Fruit fly (Drosophila melanogaster): ENCODE data around the gene CG42613.

CG42613 gene

DNA sequence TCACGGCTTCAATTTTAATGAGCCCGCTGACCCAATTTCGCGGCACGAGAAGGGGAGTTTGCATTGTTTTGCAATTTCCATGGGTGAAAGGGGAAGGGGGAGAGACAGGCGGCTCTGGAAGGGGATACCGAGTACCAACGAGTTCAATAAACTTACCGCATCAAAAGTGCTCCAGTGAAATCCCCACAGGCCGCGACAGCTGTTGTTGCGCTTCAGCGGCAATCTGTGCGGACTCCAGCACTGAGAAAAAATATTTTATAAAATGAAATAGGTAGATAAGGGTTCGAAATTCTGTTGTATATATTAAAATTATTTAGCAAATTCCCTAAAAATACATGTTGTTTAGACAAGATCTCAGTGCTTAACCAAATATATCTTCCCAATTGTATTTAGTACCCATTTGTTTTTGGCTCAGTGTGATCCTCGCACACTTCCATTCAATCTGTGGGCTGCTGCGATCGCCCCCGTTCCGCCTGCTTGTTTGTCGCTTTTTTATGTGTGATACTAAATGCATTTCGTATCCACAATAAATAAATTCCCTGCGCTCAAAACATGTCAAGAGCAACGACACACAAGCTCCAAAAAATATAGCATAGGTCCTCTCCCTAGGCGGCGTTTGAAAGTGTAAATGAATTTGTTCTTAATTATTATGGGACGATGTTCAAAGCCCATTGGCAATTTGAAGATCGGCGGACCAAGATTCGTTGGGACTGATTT, 66.7 kb downstream of the CG42613 start (continued):
- TF ChIP-seq kay (GFP tag; optimal IDR thresholded peaks at IDR 0.05) (peak; percentile 27), sna (GFP tag; IDR thresholded peaks at IDR 0.05; ENCODE audit: partially characterized antibody) (no peak), oc (tag; optimal IDR thresholded peaks at IDR 0.05) (peak; percentile 83), CG16815 (GFP tag; optimal IDR thresholded peaks at IDR 0.05) (peak; percentile 53), CG14667 (GFP tag; IDR thresholded peaks at IDR 0.05) (peak; percentile 56; the same call in 1 of the 2 replicates), pzg (GFP tag; optimal IDR thresholded peaks at IDR 0.05) (no peak), lab (GFP tag; optimal IDR thresholded peaks at IDR 0.05) (peak; percentile 75), CTCF (GFP tag; optimal IDR thresholded peaks at IDR 0.05) (no peak), nerfin-1 (tag; optimal IDR thresholded peaks at IDR 0.05) (peak; percentile 80), CG17829 (tag; optimal IDR thresholded peaks at IDR 0.05) (peak; percentile 86), CG11247 (GFP tag; IDR thresholded peaks at IDR 0.05) (no peak), NK7.1 (GFP tag; optimal IDR thresholded peaks at IDR 0.05) (peak; percentile 56), trem (tag; optimal IDR thresholded peaks at IDR 0.05) (peak; percentile 61), onecut (GFP tag; IDR thresholded peaks at IDR 0.05) (peak; percentile 67), Hsf (GFP tag; optimal IDR thresholded peaks at IDR 0.05) (peak; percentile 70), Max (GFP tag; optimal IDR thresholded peaks at IDR 0.05) (peak; percentile 73), CG8281 (tag; optimal IDR thresholded peaks at IDR 0.05) (peak; percentile 24), tx (GFP tag; optimal IDR thresholded peaks at IDR 0.05) (no peak), Elba2 (GFP tag; optimal IDR thresholded peaks at IDR 0.05) (no peak), CG15601 (tag; optimal IDR thresholded peaks at IDR 0.05) (peak; percentile 73), Stat92E (GFP tag; optimal IDR thresholded peaks at IDR 0.05) (no peak), gcm (GFP tag; optimal IDR thresholded peaks at IDR 0.05) (peak; percentile 75), Aef1 (GFP tag; IDR thresholded peaks at IDR 0.05) (peak; percentile 67), CG17328 (GFP tag; IDR thresholded peaks at IDR 0.05) (peak; percentile 87), C15 (GFP tag; IDR thresholded peaks at IDR 0.05) (no peak), BtbVII (GFP tag; optimal IDR thresholded peaks at IDR 0.05) (peak; percentile 62), D (optimal IDR thresholded peaks at IDR 0.05) (no peak), D (GFP tag; optimal IDR thresholded peaks at IDR 0.05) (peak; percentile 84), klu (GFP tag; IDR thresholded peaks at IDR 0.05) (0 out of 2 replicates have a peak, but pooled peaks have one; percentile 38), CG9876 (GFP tag; optimal IDR thresholded peaks at IDR 0.05) (peak; percentile 0), CG12236 (GFP tag; optimal IDR thresholded peaks at IDR 0.05) (peak; percentile 44), CG16813 (GFP tag; IDR thresholded peaks at IDR 0.05; ENCODE audit: partially characterized antibody) (no peak), Vsx1 (GFP tag; optimal IDR thresholded peaks at IDR 0.05) (no peak), GATAe (GFP tag; conservative IDR thresholded peaks at IDR 0.05) (no peak), CG9437 (GFP tag; optimal IDR thresholded peaks at IDR 0.05) (peak; percentile 67), tup (GFP tag; optimal IDR thresholded peaks at IDR 0.05) (no peak), CG3726 (GFP tag; IDR thresholded peaks at IDR 0.05) (peak; percentile 60; the same call in 1 of the 3 replicates), CG4282 (GFP tag; optimal IDR thresholded peaks at IDR 0.05) (peak; percentile 34), CG42726 (GFP tag; IDR thresholded peaks at IDR 0.05; ENCODE audit: partially characterized antibody) (no peak), CG13123 (GFP tag; optimal IDR thresholded peaks at IDR 0.05) (peak; percentile 43), fu2 (GFP tag; optimal IDR thresholded peaks at IDR 0.05) (no peak), MTF-1 (GFP tag; optimal IDR thresholded peaks at IDR 0.05; ENCODE audit: borderline replicate concordance) (peak; percentile 25), ato (GFP tag; IDR thresholded peaks at IDR 0.05; ENCODE audit: partially characterized antibody) (no peak), gsb (GFP tag; IDR thresholded peaks at IDR 0.05) (no peak), ERR (GFP tag; optimal IDR thresholded peaks at IDR 0.05) (no peak), Mes4 (GFP tag; optimal IDR thresholded peaks at IDR 0.05) (peak; percentile 49), tll (GFP tag; optimal IDR thresholded peaks at IDR 0.05) (no peak), luna (GFP tag; optimal IDR thresholded peaks at IDR 0.05) (no peak), twi (tag; optimal IDR thresholded peaks at IDR 0.05) (peak; percentile 73), Lpt (GFP tag; optimal IDR thresholded peaks at IDR 0.05) (no peak)
